Worm (Caenorhabditis elegans) whole organism, L4 larva: ENCODE data around the gene hlh-19.

Experiments used
- T20F7.1 ChIP-seq: fragments of 200-800 bp; sonication (Bioruptor generic); optimal IDR thresholded peaks from 2 replicates; lab custom pipeline; 2018; ENCODE audit warnings: mild to moderate bottlenecking, missing genetic modification characterization, missing compliant biosample characterization
- lin-39 ChIP-seq: fragments of 150-350 bp; optimal IDR thresholded peaks from 2 replicates; lab custom pipeline; 2014; ENCODE audit warnings: missing biosample characterization, missing genetic modification reagents, missing genetic modification characterization
- mdl-1 ChIP-seq, 2 experiments: fragments of 150-350 bp in 1 of 2; sonication (generic microtip) in 1 of 2; optimal IDR thresholded peaks; 2 replicates each; lab custom pipeline; 2014 to 2017; ENCODE audit warnings: missing biosample characterization in 2 of 2, missing genetic modification characterization in 2 of 2
- mdt-29 ChIP-seq: fragments of 200-800 bp; sonication (Bioruptor generic); IDR thresholded peaks from 2 replicates; pipeline ENCODE4 v1.3.6; 2022; ENCODE audit warnings: missing genetic modification reagents, missing genetic modification characterization, missing compliant biosample characterization
- nhr-28 ChIP-seq: fragments of 150-350 bp; optimal IDR thresholded peaks from 2 replicates; lab custom pipeline; 2014; ENCODE audit warnings: missing biosample characterization, missing genetic modification characterization
- pha-4 ChIP-seq, 2 experiments: fragments of 150-350 bp in 1 of 2; fragments of 200-800 bp in 1 of 2; sonication (Bioruptor generic) in 1 of 2; IDR thresholded peaks in 1 of 2; optimal IDR thresholded peaks in 1 of 2; 2 replicates each; pipeline versions ENCODE4 v1.3.6 to Lab custom; 2014 to 2022; ENCODE audit warnings: missing genetic modification characterization in 2 of 2, missing genetic modification reagents in 2 of 2, missing biosample characterization in 1 of 2, missing compliant biosample characterization in 1 of 2

DNA sequence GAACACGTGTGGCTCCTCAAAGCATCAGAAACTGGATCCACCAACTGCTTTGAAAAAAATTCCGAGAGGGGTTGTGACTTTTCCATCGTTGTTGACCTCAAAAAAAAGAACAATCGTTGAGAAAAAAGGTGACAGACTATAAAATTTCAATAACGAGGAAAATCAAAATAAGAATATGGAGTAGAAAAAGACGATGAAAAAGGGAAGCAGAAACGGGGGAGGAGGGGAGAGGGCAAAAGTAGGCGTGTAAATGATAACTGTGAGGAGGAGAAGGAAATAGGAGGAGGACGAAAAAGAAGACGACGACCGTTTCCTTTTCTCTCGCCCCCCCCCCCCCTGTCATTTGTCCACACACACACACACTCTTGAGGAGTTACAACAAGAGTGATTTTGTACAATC is 50.2 kb downstream of the hlh-19 start, which contains the start of gene B0310.2:
- TF ChIP-seq pha-4 (GFP tag; IDR thresholded peaks at IDR 0.05; lab: Robert Waterston, UW), result no peak
- no peak for TF ChIP-seq pha-4 (tag; optimal IDR thresholded peaks at IDR 0.05; lab: Kevin White, UChicago)
- no peak for TF ChIP-seq mdl-1 (tag; optimal IDR thresholded peaks at IDR 0.05; lab: Kevin White, UChicago)
- TF ChIP-seq T20F7.1, result no peak
- TF ChIP-seq mdt-29 (GFP tag; lab: Robert Waterston, UW), result no peak
- no peak for TF ChIP-seq nhr-28 (tag; lab: Kevin White, UChicago)
- TF ChIP-seq lin-39 (tag; lab: Kevin White, UChicago), result no peak
